ENCODE assay signal across 4 fruit fly cellular contexts in genomic region chr3R:29834759-29835709, dm6.
TF ChIP-seq lines count a peak whose summit lies in the region.

TSS of gene Atg16 (minus strand) at chr3R:29835101.

- TF ChIP-seq CTCF in whole organism, embryonic (GFP tag; optimal IDR thresholded peaks at IDR 0.05; lab: Kevin White, UChicago), result no peak

TF ChIP-seq in whole organism, adult, 20 proteins besides CTCF, POLR2A, EP300 and RAD21:
- TF ChIP-seq CG7045 (GFP tag; optimal IDR thresholded peaks at IDR 0.05; lab: Kevin White, UChicago) (no peak), CG12768 (GFP tag; optimal IDR thresholded peaks at IDR 0.05; lab: Kevin White, UChicago) (peak; percentile 10), CG5204 (GFP tag; optimal IDR thresholded peaks at IDR 0.05; lab: Kevin White, UChicago) (peak; percentile 30), Mnt (GFP tag; optimal IDR thresholded peaks at IDR 0.05; lab: Kevin White, UChicago) (no peak), cnc (optimal IDR thresholded peaks at IDR 0.05; lab: Kevin White, UChicago) (no peak), toe (GFP tag; optimal IDR thresholded peaks at IDR 0.05; lab: Kevin White, UChicago) (peak; percentile 31), CG11617 (GFP tag; optimal IDR thresholded peaks at IDR 0.05; lab: Kevin White, UChicago) (peak; percentile 19), bab1 (GFP tag; optimal IDR thresholded peaks at IDR 0.05; lab: Kevin White, UChicago) (peak; percentile 7), CG14711 (tag; optimal IDR thresholded peaks at IDR 0.05; lab: Kevin White, UChicago) (no peak), ovo (GFP tag; optimal IDR thresholded peaks at IDR 0.05; lab: Kevin White, UChicago) (no peak), Crg-1 (GFP tag; optimal IDR thresholded peaks at IDR 0.05; lab: Kevin White, UChicago) (peak; percentile 27), tj (GFP tag; optimal IDR thresholded peaks at IDR 0.05; lab: Kevin White, UChicago) (no peak), CG33017 (tag; optimal IDR thresholded peaks at IDR 0.05; lab: Kevin White, UChicago) (no peak), Hr96 (GFP tag; optimal IDR thresholded peaks at IDR 0.05; lab: Kevin White, UChicago) (no peak), CG7101 (tag; optimal IDR thresholded peaks at IDR 0.05; lab: Kevin White, UChicago) (peak; percentile 4), CG1620 (GFP tag; optimal IDR thresholded peaks at IDR 0.05; lab: Kevin White, UChicago) (peak; percentile 50), pad (GFP tag; optimal IDR thresholded peaks at IDR 0.05; lab: Kevin White, UChicago) (peak; percentile 50), Clk (GFP tag; optimal IDR thresholded peaks at IDR 0.05; lab: Kevin White, UChicago) (no peak), kay (GFP tag; lab: Kevin White, UChicago; ENCODE audit: borderline replicate concordance) (peak; percentile 49), cic (GFP tag; optimal IDR thresholded peaks at IDR 0.05; lab: Kevin White, UChicago) (no peak)
TF ChIP-seq in whole organism, adult: peak in this region for 10.

TF ChIP-seq in whole organism, embryonic, 481 proteins besides CTCF, POLR2A, EP300 and RAD21 (continues in another document):
- TF ChIP-seq MESR4 (GFP tag; optimal IDR thresholded peaks at IDR 0.05; lab: Kevin White, UChicago), result peak; percentile 90
- no peak for TF ChIP-seq E2f1 (GFP tag; IDR thresholded peaks at IDR 0.05; lab: Robert Waterston, UW)
- no peak for TF ChIP-seq CG1529 (GFP tag; optimal IDR thresholded peaks at IDR 0.05; lab: Kevin White, UChicago)
- TF ChIP-seq h (optimal IDR thresholded peaks at IDR 0.05; lab: Kevin White, UChicago), result no peak
- TF ChIP-seq CG2116 (GFP tag; optimal IDR thresholded peaks at IDR 0.05; lab: Kevin White, UChicago), result peak; percentile 64
- no peak for TF ChIP-seq tgo (GFP tag; IDR thresholded peaks at IDR 0.05; lab: Robert Waterston, UW)
- TF ChIP-seq CG13287 (GFP tag; IDR thresholded peaks at IDR 0.05; lab: Robert Waterston, UW; ENCODE audit: partially characterized antibody), result peak; percentile 85
- TF ChIP-seq CG1603 (tag; optimal IDR thresholded peaks at IDR 0.05; lab: Kevin White, UChicago), result peak; percentile 3
- TF ChIP-seq CG2120 (GFP tag; optimal IDR thresholded peaks at IDR 0.05; lab: Kevin White, UChicago), result peak; percentile 36
- peak; percentile 86 for TF ChIP-seq CG42726 (GFP tag; IDR thresholded peaks at IDR 0.05; lab: Robert Waterston, UW; ENCODE audit: partially characterized antibody)
- TF ChIP-seq CG30403 (GFP tag; optimal IDR thresholded peaks at IDR 0.05; lab: Kevin White, UChicago), result peak; percentile 11
- peak; percentile 17 for TF ChIP-seq CG8924 (tag; optimal IDR thresholded peaks at IDR 0.05; lab: Kevin White, UChicago)
- peak; percentile 91 for TF ChIP-seq CG7963 (GFP tag; IDR thresholded peaks at IDR 0.05; lab: Robert Waterston, UW; ENCODE audit: partially characterized antibody)
- TF ChIP-seq Antp (GFP tag; optimal IDR thresholded peaks at IDR 0.05; lab: Kevin White, UChicago), result no peak
- no peak for TF ChIP-seq Doc2 (GFP tag; IDR thresholded peaks at IDR 0.05; lab: Robert Waterston, UW)
- TF ChIP-seq Sin3A (optimal IDR thresholded peaks at IDR 0.05; lab: Kevin White, UChicago), result peak; percentile 6
- peak; percentile 48 for TF ChIP-seq CG9932 (GFP tag; IDR thresholded peaks at IDR 0.05; lab: Robert Waterston, UW)
- TF ChIP-seq nmo (GFP tag; optimal IDR thresholded peaks at IDR 0.05; lab: Kevin White, UChicago), result peak; percentile 7
- TF ChIP-seq CG11560 (tag; IDR thresholded peaks at IDR 0.05; lab: Robert Waterston, UW), result no peak
- peak; percentile 94 for TF ChIP-seq hb (GFP tag; IDR thresholded peaks at IDR 0.05; lab: Robert Waterston, UW; ENCODE audit: partially characterized antibody)
- peak; percentile 90 for TF ChIP-seq CG10267 (tag; optimal IDR thresholded peaks at IDR 0.05; lab: Kevin White, UChicago)
- peak; percentile 90 for TF ChIP-seq Dll (GFP tag; IDR thresholded peaks at IDR 0.05; lab: Robert Waterston, UW; ENCODE audit: partially characterized antibody)
- peak; percentile 97 for TF ChIP-seq chinmo (GFP tag; IDR thresholded peaks at IDR 0.05; lab: Robert Waterston, UW; ENCODE audit: partially characterized antibody)
- TF ChIP-seq tap (tag; optimal IDR thresholded peaks at IDR 0.05; lab: Kevin White, UChicago), result no peak

TF ChIP-seq in whole organism, prepupa, 60 proteins besides CTCF, POLR2A, EP300 and RAD21:
- peak; percentile 30 for TF ChIP-seq CG1621 (tag; optimal IDR thresholded peaks at IDR 0.05; lab: Kevin White, UChicago)
- no peak for TF ChIP-seq CG11294 (GFP tag; IDR thresholded peaks at IDR 0.05; lab: Robert Waterston, UW)
- peak; percentile 1 for TF ChIP-seq CG10631 (GFP tag; optimal IDR thresholded peaks at IDR 0.05; lab: Kevin White, UChicago)
- TF ChIP-seq Sox14 (GFP tag; optimal IDR thresholded peaks at IDR 0.05; lab: Kevin White, UChicago), result peak; percentile 1
- TF ChIP-seq Lpt (GFP tag; optimal IDR thresholded peaks at IDR 0.05; lab: Kevin White, UChicago), result no peak
- TF ChIP-seq esn (GFP tag; optimal IDR thresholded peaks at IDR 0.05; lab: Kevin White, UChicago), result peak; percentile 16

TF ChIP-seq in whole organism, wandering third instar larva, 38 proteins besides CTCF, POLR2A, EP300 and RAD21:
- TF ChIP-seq br (GFP tag; optimal IDR thresholded peaks at IDR 0.05; lab: Kevin White, UChicago) (peak; percentile 1), Jra (GFP tag; optimal IDR thresholded peaks at IDR 0.05; lab: Kevin White, UChicago) (peak; percentile 25), dsf (GFP tag; optimal IDR thresholded peaks at IDR 0.05; lab: Kevin White, UChicago; ENCODE audit: borderline replicate concordance) (no peak), tai (GFP tag; optimal IDR thresholded peaks at IDR 0.05; lab: Kevin White, UChicago) (peak; percentile 42), psq (GFP tag; optimal IDR thresholded peaks at IDR 0.05; lab: Kevin White, UChicago) (peak; percentile 7), Hr83 (GFP tag; optimal IDR thresholded peaks at IDR 0.05; lab: Kevin White, UChicago; ENCODE audit: poor library complexity, severe bottlenecking) (peak; percentile 59), Hnf4 (GFP tag; optimal IDR thresholded peaks at IDR 0.05; lab: Kevin White, UChicago) (peak; percentile 59), CrebA (GFP tag; optimal IDR thresholded peaks at IDR 0.05; lab: Kevin White, UChicago; ENCODE audit: borderline replicate concordance) (no peak), CG32264 (GFP tag; optimal IDR thresholded peaks at IDR 0.05; lab: Kevin White, UChicago) (no peak), usp (GFP tag; optimal IDR thresholded peaks at IDR 0.05; lab: Kevin White, UChicago) (no peak), rgr (GFP tag; optimal IDR thresholded peaks at IDR 0.05; lab: Kevin White, UChicago) (peak; percentile 11), brk (GFP tag; optimal IDR thresholded peaks at IDR 0.05; lab: Kevin White, UChicago) (peak; percentile 17), ey (GFP tag; optimal IDR thresholded peaks at IDR 0.05; lab: Kevin White, UChicago) (peak; percentile 2), h (GFP tag; optimal IDR thresholded peaks at IDR 0.05; lab: Kevin White, UChicago) (no peak), fru (GFP tag; optimal IDR thresholded peaks at IDR 0.05; lab: Kevin White, UChicago) (peak; percentile 25), woc (GFP tag; optimal IDR thresholded peaks at IDR 0.05; lab: Kevin White, UChicago) (peak; percentile 30)
